Worm (Caenorhabditis elegans): ENCODE results near the gene clec-218.

Gene clec-218

DNA sequence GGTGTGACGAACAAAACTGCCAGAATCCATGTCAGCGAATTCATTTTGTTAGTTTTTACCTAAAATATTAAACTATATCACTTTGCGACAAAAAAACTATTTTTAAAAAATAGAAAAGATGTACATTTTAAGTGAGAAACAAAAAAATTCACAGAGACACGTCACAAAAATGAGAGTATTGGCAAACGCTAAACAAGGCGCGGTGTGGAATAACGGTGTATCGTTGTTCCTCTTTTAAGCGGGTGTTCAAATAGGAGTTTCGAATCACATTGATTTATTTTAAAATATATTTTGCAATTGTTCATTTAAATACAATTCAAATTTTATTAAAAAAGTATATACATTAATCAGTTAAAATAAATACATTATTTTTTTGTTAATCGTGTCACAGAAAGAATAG lies 5.2 kb upstream of the clec-218 start, which contains the start of gene sel-9:
Gene sel-9, minus strand, starts transcription at position 59 of the 400 bp plus-strand sequence.
- TF ChIP-seq mef-2 (tag; optimal IDR thresholded peaks at IDR 0.05) (no peak), ceh-63 (GFP tag; optimal IDR thresholded peaks at IDR 0.05) (no peak), tbx-2 (tag; optimal IDR thresholded peaks at IDR 0.05) (peak; percentile 48), zip-4 (GFP tag; optimal IDR thresholded peaks at IDR 0.05) (no peak), ceh-82 (tag; optimal IDR thresholded peaks at IDR 0.05) (peak; percentile 19 to 38 (median 26)), lin-35 (GFP tag; optimal IDR thresholded peaks at IDR 0.05) (peak; percentile 91 to 95), nhr-19 (GFP tag; conservative IDR thresholded peaks at IDR 0.05) (peak; percentile 54), nhr-28 (tag; optimal IDR thresholded peaks at IDR 0.05) (no peak), nhr-71 (tag; optimal IDR thresholded peaks at IDR 0.05) (peak; percentile 52), sptf-1 (tag; optimal IDR thresholded peaks at IDR 0.05) (no peak), skn-1 (tag; optimal IDR thresholded peaks at IDR 0.05) (peak; percentile 37), mab-9 (GFP tag; IDR thresholded peaks at IDR 0.05) (no peak), lsy-2 (tag; optimal IDR thresholded peaks at IDR 0.05) (peak; percentile 55 to 69), pqm-1 (tag; optimal IDR thresholded peaks at IDR 0.05) (no peak), egl-27 (tag; optimal IDR thresholded peaks at IDR 0.05) (no peak), dsc-1 (tag; optimal IDR thresholded peaks at IDR 0.05) (peak; percentile 24), lin-39 (tag; optimal IDR thresholded peaks at IDR 0.05) (peak; percentile 30), swsn-7 (tag; optimal IDR thresholded peaks at IDR 0.05) (peak; percentile 56), fkh-10 (GFP tag; optimal IDR thresholded peaks at IDR 0.05) (no peak), lin-13 (GFP tag; optimal IDR thresholded peaks at IDR 0.05) (no peak), egl-13 (tag; optimal IDR thresholded peaks at IDR 0.05) (no peak), ceh-90 (tag; optimal IDR thresholded peaks at IDR 0.05) (no peak), pax-3 (tag; optimal IDR thresholded peaks at IDR 0.05) (no peak), nhr-47 (tag; optimal IDR thresholded peaks at IDR 0.05) (peak; percentile 53), efl-3 (GFP tag; optimal IDR thresholded peaks at IDR 0.05) (no peak), fkh-4 (tag; optimal IDR thresholded peaks at IDR 0.05; ENCODE audit: borderline replicate concordance) (no peak), fos-1 (tag; optimal IDR thresholded peaks at IDR 0.05) (no peak), irx-1 (tag; optimal IDR thresholded peaks at IDR 0.05) (no peak), hlh-4 (tag; optimal IDR thresholded peaks at IDR 0.05) (no peak), fkh-8 (tag; optimal IDR thresholded peaks at IDR 0.05) (no peak), nhr-11 (tag; optimal IDR thresholded peaks at IDR 0.05) (no peak), nhr-77 (tag; optimal IDR thresholded peaks at IDR 0.05) (no peak), isw-1 (GFP tag; IDR thresholded peaks at IDR 0.05) (peak; percentile 25; the same call in 1 of the 2 replicates), rnt-1 (tag; optimal IDR thresholded peaks at IDR 0.05) (peak; percentile 43), ama-1 (optimal IDR thresholded peaks at IDR 0.05) (peak; percentile 14), ces-1 (GFP tag; optimal IDR thresholded peaks at IDR 0.05) (no peak), pag-3 (tag; optimal IDR thresholded peaks at IDR 0.05; ENCODE audit: borderline replicate concordance, insufficient read depth) (no peak), xbp-1 (tag; optimal IDR thresholded peaks at IDR 0.05) (peak; percentile 79), jun-1 (tag; optimal IDR thresholded peaks at IDR 0.05) (peak; percentile 21), blmp-1 (tag; optimal IDR thresholded peaks at IDR 0.05) (peak; percentile 64), F16B12.6 (tag; optimal IDR thresholded peaks at IDR 0.05) (peak; percentile 12), ets-5 (GFP tag; IDR thresholded peaks at IDR 0.05) (no peak), aly-2 (tag; optimal IDR thresholded peaks at IDR 0.05) (no peak), C16A3.4 (tag; optimal IDR thresholded peaks at IDR 0.05) (peak; percentile 76), dpl-1 (GFP tag; optimal IDR thresholded peaks at IDR 0.05) (peak; percentile 85 to 92 (median 89)), nhr-20 (tag; optimal IDR thresholded peaks at IDR 0.05) (peak; percentile 59), mep-1 (tag; optimal IDR thresholded peaks at IDR 0.05) (peak; percentile 73), sox-4 (tag; optimal IDR thresholded peaks at IDR 0.05) (no peak), sup-37 (GFP tag; optimal IDR thresholded peaks at IDR 0.05) (no peak), hpl-2 (GFP tag; optimal IDR thresholded peaks at IDR 0.05) (no peak), nhr-90 (tag; optimal IDR thresholded peaks at IDR 0.05; ENCODE audit: poor library complexity) (peak; percentile 34), unc-62 (GFP tag; optimal IDR thresholded peaks at IDR 0.05) (no peak), Y116A8C.19 (tag; optimal IDR thresholded peaks at IDR 0.05; ENCODE audit: borderline replicate concordance) (no peak)

Measured in whole organism, L1 larva.